Fruit fly (Drosophila melanogaster) whole organism, prepupa: ENCODE data around the gene CG2321.

Source experiments
- Blimp-1 ChIP-seq: fragments of 200-800 bp; sonication (Bioruptor generic); optimal IDR thresholded peaks from 3 replicates; lab custom pipeline; 2017; ENCODE audit warnings: missing biosample characterization, missing genetic modification characterization, mild to moderate bottlenecking, moderate library complexity, missing genetic modification reagents
- CG10631 ChIP-seq: fragments of 200-800 bp; sonication (Bioruptor generic); optimal IDR thresholded peaks from 2 replicates; lab custom pipeline; 2016; ENCODE audit warnings: missing biosample characterization, missing genetic modification characterization
- CG10669 ChIP-seq: fragments of 200-800 bp; sonication (Bioruptor generic); optimal IDR thresholded peaks from 3 replicates; lab custom pipeline; 2018; ENCODE audit warnings: missing biosample characterization, mild to moderate bottlenecking, missing genetic modification characterization, moderate library complexity
- CG11294 ChIP-seq: fragments of 200-800 bp; sonication (Bioruptor generic); IDR thresholded peaks from 2 replicates; pipeline ENCODE4 v1.3.6; 2022; ENCODE audit warnings: missing biosample characterization, missing genetic modification characterization
- CG11762 ChIP-seq: fragments of 200-800 bp; sonication (Bioruptor generic); optimal IDR thresholded peaks from 3 replicates; lab custom pipeline; 2016; ENCODE audit warnings: missing biosample characterization, missing genetic modification characterization; ENCODE audit not compliant: insufficient read depth
- CG11902 ChIP-seq: fragments of 200-800 bp; sonication (Bioruptor generic); optimal IDR thresholded peaks from 3 replicates; lab custom pipeline; 2016; ENCODE audit warnings: missing biosample characterization, missing genetic modification characterization
- CG1621 ChIP-seq: fragments of 200-800 bp; sonication (Bioruptor generic); optimal IDR thresholded peaks from 3 replicates; lab custom pipeline; 2018; ENCODE audit warnings: missing biosample characterization, mild to moderate bottlenecking, missing genetic modification characterization
- CG16779 ChIP-seq: fragments of 200-800 bp; sonication (Bioruptor generic); optimal IDR thresholded peaks from 3 replicates; lab custom pipeline; 2017; ENCODE audit warnings: missing biosample characterization, mild to moderate bottlenecking, missing genetic modification characterization
- CG3032 ChIP-seq: fragments of 200-800 bp; optimal IDR thresholded peaks from 2 replicates; lab custom pipeline; 2019; ENCODE audit warnings: missing biosample characterization, mild to moderate bottlenecking, missing genetic modification characterization, moderate library complexity
- CG31627 ChIP-seq: fragments of 200-800 bp; sonication (Bioruptor generic); optimal IDR thresholded peaks from 3 replicates; lab custom pipeline; 2016; ENCODE audit warnings: missing biosample characterization, missing genetic modification characterization
- CG32006 ChIP-seq: fragments of 200-800 bp; sonication (Bioruptor generic); optimal IDR thresholded peaks from 3 replicates; lab custom pipeline; 2017; ENCODE audit warnings: missing biosample characterization, mild to moderate bottlenecking, missing genetic modification characterization
- CG3919 ChIP-seq: fragments of 200-800 bp; sonication (Bioruptor generic); optimal IDR thresholded peaks from 3 replicates; lab custom pipeline; 2016; ENCODE audit warnings: missing biosample characterization, missing genetic modification characterization
- CG4318 ChIP-seq: fragments of 200-800 bp; sonication (Bioruptor generic); optimal IDR thresholded peaks from 3 replicates; lab custom pipeline; 2017; ENCODE audit warnings: missing biosample characterization, mild to moderate bottlenecking, missing genetic modification characterization
- CG6163 ChIP-seq: fragments of 200-800 bp; sonication (Bioruptor generic); IDR thresholded peaks from 3 replicates; pipeline ENCODE4 v1.3.6; 2022; ENCODE audit warnings: missing biosample characterization, missing genetic modification characterization
- CG6276 ChIP-seq: fragments of 200-800 bp; sonication (Bioruptor generic); optimal IDR thresholded peaks from 2 replicates; lab custom pipeline; 2017; ENCODE audit warnings: missing biosample characterization, mild to moderate bottlenecking, missing genetic modification characterization
- CG6808 ChIP-seq: fragments of 200-800 bp; sonication (Bioruptor generic); optimal IDR thresholded peaks from 3 replicates; lab custom pipeline; 2017; ENCODE audit warnings: missing biosample characterization, missing genetic modification characterization, mild to moderate bottlenecking, moderate library complexity, missing genetic modification reagents
- CG6854 ChIP-seq: fragments of 200-800 bp; sonication (Bioruptor generic); optimal IDR thresholded peaks from 2 replicates; lab custom pipeline; 2017; ENCODE audit warnings: missing biosample characterization, mild to moderate bottlenecking, missing genetic modification characterization
- CG8319 ChIP-seq: fragments of 200-800 bp; sonication (Bioruptor generic); optimal IDR thresholded peaks from 3 replicates; lab custom pipeline; 2016; ENCODE audit warnings: missing biosample characterization, missing genetic modification characterization
- CG8632 ChIP-seq: fragments of 200-800 bp; sonication (Bioruptor generic); optimal IDR thresholded peaks from 3 replicates; lab custom pipeline; 2016; ENCODE audit warnings: missing biosample characterization, missing genetic modification characterization
- Eip75B ChIP-seq: fragments of 200-800 bp; sonication (Bioruptor generic); optimal IDR thresholded peaks from 3 replicates; lab custom pipeline; 2016; ENCODE audit warnings: missing biosample characterization, missing genetic modification characterization
- Eip78C ChIP-seq: fragments of 200-800 bp; sonication (Bioruptor generic); peaks from one replicate; lab custom pipeline; 2016; ENCODE audit warnings: missing biosample characterization, missing genetic modification characterization
- Eip93F ChIP-seq: fragments of 200-800 bp; sonication (Bioruptor generic); optimal IDR thresholded peaks from 2 replicates; lab custom pipeline; 2016; ENCODE audit warnings: missing biosample characterization, mild to moderate bottlenecking, missing genetic modification characterization
- Ets21C ChIP-seq: fragments of 200-800 bp; sonication (Bioruptor generic); optimal IDR thresholded peaks from 3 replicates; lab custom pipeline; 2016; ENCODE audit warnings: missing biosample characterization, missing genetic modification characterization
- Ets96B ChIP-seq: fragments of 200-800 bp; optimal IDR thresholded peaks from 2 replicates; lab custom pipeline; 2019; ENCODE audit warnings: missing biosample characterization, mild to moderate bottlenecking, missing genetic modification characterization, moderate library complexity
- Gug ChIP-seq: fragments of 200-800 bp; sonication (Bioruptor generic); IDR thresholded peaks from 2 replicates; pipeline ENCODE4 v1.3.6; 2022; ENCODE audit warnings: missing biosample characterization, missing genetic modification characterization
- Hr4 ChIP-seq: fragments of 200-800 bp; sonication (Bioruptor generic); optimal IDR thresholded peaks from 3 replicates; lab custom pipeline; 2016; ENCODE audit warnings: missing biosample characterization, missing genetic modification characterization
- Lpt ChIP-seq: fragments of 200-800 bp; sonication (Bioruptor generic); optimal IDR thresholded peaks from 3 replicates; lab custom pipeline; 2016; ENCODE audit warnings: missing biosample characterization, missing genetic modification characterization
- Met ChIP-seq: fragments of 200-800 bp; sonication (Bioruptor generic); optimal IDR thresholded peaks from 3 replicates; lab custom pipeline; 2016; ENCODE audit warnings: missing biosample characterization, missing genetic modification characterization
- Smox ChIP-seq: fragments of 200-800 bp; sonication (Bioruptor generic); optimal IDR thresholded peaks from 3 replicates; lab custom pipeline; 2016; ENCODE audit warnings: missing biosample characterization, missing genetic modification characterization
- Sox102F ChIP-seq: fragments of 200-800 bp; sonication (Bioruptor generic); optimal IDR thresholded peaks from 2 replicates; lab custom pipeline; 2016; ENCODE audit warnings: missing biosample characterization, mild to moderate bottlenecking, missing genetic modification characterization
- Sox14 ChIP-seq: fragments of 200-800 bp; sonication (Bioruptor generic); optimal IDR thresholded peaks from 3 replicates; lab custom pipeline; 2016; ENCODE audit warnings: missing biosample characterization, missing genetic modification characterization
- Sox15 ChIP-seq: fragments of 200-800 bp; sonication (Bioruptor generic); optimal IDR thresholded peaks from 3 replicates; lab custom pipeline; 2016; ENCODE audit warnings: missing biosample characterization, missing genetic modification characterization
- achi ChIP-seq: fragments of 200-800 bp; sonication (Bioruptor generic); optimal IDR thresholded peaks from 3 replicates; lab custom pipeline; 2016; ENCODE audit warnings: missing biosample characterization, missing genetic modification characterization
- acj6 ChIP-seq: fragments of 200-800 bp; sonication (Bioruptor generic); optimal IDR thresholded peaks from 3 replicates; lab custom pipeline; 2016; ENCODE audit warnings: missing biosample characterization, missing genetic modification characterization
- dsx ChIP-seq: fragments of 200-800 bp; optimal IDR thresholded peaks from 3 replicates; lab custom pipeline; 2019; ENCODE audit warnings: missing biosample characterization, mild to moderate bottlenecking, missing genetic modification characterization, moderate library complexity; ENCODE audit not compliant: poor library complexity, severe bottlenecking
- eg ChIP-seq: fragments of 200-800 bp; sonication (Bioruptor generic); IDR thresholded peaks from 3 replicates; pipeline ENCODE4 v1.3.6; 2022; ENCODE audit warnings: missing biosample characterization, missing genetic modification characterization
- esn ChIP-seq: fragments of 200-800 bp; sonication (Bioruptor generic); optimal IDR thresholded peaks from 2 replicates; lab custom pipeline; 2016; ENCODE audit warnings: missing biosample characterization, mild to moderate bottlenecking, missing genetic modification characterization, moderate library complexity
- fkh ChIP-seq: fragments of 200-800 bp; sonication (Bioruptor generic); optimal IDR thresholded peaks from 3 replicates; lab custom pipeline; 2017; ENCODE audit warnings: missing biosample characterization, mild to moderate bottlenecking, missing genetic modification characterization, moderate library complexity
- pdm3 ChIP-seq: fragments of 200-800 bp; sonication (Bioruptor generic); optimal IDR thresholded peaks from 3 replicates; lab custom pipeline; 2016; ENCODE audit warnings: missing biosample characterization, missing genetic modification characterization
- svp ChIP-seq: fragments of 200-800 bp; sonication (Bioruptor generic); peaks from one replicate; lab custom pipeline; 2016; ENCODE audit warnings: missing biosample characterization, missing genetic modification characterization

CG2321 gene

DNA sequence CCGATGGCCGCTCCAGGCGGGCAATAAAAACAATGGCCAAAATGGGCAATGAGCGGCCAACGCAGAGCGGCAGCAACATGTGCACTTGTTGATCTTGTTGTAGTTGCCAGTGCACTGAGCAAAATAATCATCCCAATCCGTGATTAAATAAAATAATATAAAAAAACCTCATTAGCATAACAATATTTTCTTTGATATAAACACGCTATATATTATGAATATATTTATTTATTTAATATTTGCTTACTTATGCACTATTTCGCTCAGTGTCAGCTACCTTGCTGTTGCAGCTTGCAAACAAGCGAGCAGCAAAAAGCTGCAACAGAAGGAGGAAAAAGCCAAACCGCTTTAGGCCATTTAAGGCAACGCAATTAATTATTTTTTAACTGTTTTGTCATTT is 30.3 kb upstream of the CG2321 start (continued):
- TF ChIP-seq Ets96B (tag; lab: Kevin White, UChicago): peak; percentile 79
- peak; percentile 43; the same call in 1 of the 2 replicates for TF ChIP-seq Gug (GFP tag; lab: Robert Waterston, UW)
- TF ChIP-seq CG8319 (GFP tag; lab: Kevin White, UChicago): peak; percentile 46
- TF ChIP-seq CG6854 (GFP tag; lab: Kevin White, UChicago): peak; percentile 39
- TF ChIP-seq CG31627 (GFP tag; lab: Kevin White, UChicago): peak; percentile 25
- TF ChIP-seq CG11762: peak; percentile 51
- peak; percentile 34 for TF ChIP-seq CG4318 (GFP tag; lab: Kevin White, UChicago)
- peak; percentile 21 for TF ChIP-seq Eip93F (GFP tag; lab: Kevin White, UChicago)
- TF ChIP-seq CG11902 (GFP tag; lab: Kevin White, UChicago): peak; percentile 67
- TF ChIP-seq Eip78C (GFP tag; lab: Kevin White, UChicago): peak; percentile 93
- peak; percentile 29 for TF ChIP-seq Blimp-1 (GFP tag; lab: Kevin White, UChicago)
- peak; percentile 41 for TF ChIP-seq Hr4 (GFP tag; lab: Kevin White, UChicago)
- TF ChIP-seq pdm3 (GFP tag; lab: Kevin White, UChicago): peak; percentile 45
- peak; percentile 51 for TF ChIP-seq Smox (GFP tag; lab: Kevin White, UChicago)
- peak; percentile 69 for TF ChIP-seq CG10631
- peak; percentile 78 for TF ChIP-seq achi (GFP tag; lab: Kevin White, UChicago)
- TF ChIP-seq CG3919 (GFP tag; lab: Kevin White, UChicago): peak; percentile 82
- TF ChIP-seq fkh (GFP tag; lab: Kevin White, UChicago): no peak
- peak; percentile 4 for TF ChIP-seq Ets21C
- TF ChIP-seq CG3032: peak; percentile 80
- TF ChIP-seq Lpt (GFP tag; lab: Kevin White, UChicago): peak; percentile 60
- peak; percentile 70 for TF ChIP-seq CG32006 (GFP tag; lab: Kevin White, UChicago)
- TF ChIP-seq esn (GFP tag; lab: Kevin White, UChicago): peak; percentile 69
- TF ChIP-seq Met (GFP tag; lab: Kevin White, UChicago): peak; percentile 59
- TF ChIP-seq acj6 (GFP tag; lab: Kevin White, UChicago): peak; percentile 72
- TF ChIP-seq Sox14: peak; percentile 3
- TF ChIP-seq CG6163: peak; percentile 87
- TF ChIP-seq eg (GFP tag; lab: Robert Waterston, UW): peak; percentile 79
- peak; percentile 77 for TF ChIP-seq CG10669 (GFP tag; lab: Kevin White, UChicago)
- peak; percentile 40 for TF ChIP-seq Eip75B (GFP tag; lab: Kevin White, UChicago)
- peak; percentile 55 for TF ChIP-seq CG6276 (GFP tag; lab: Kevin White, UChicago)

DNA sequence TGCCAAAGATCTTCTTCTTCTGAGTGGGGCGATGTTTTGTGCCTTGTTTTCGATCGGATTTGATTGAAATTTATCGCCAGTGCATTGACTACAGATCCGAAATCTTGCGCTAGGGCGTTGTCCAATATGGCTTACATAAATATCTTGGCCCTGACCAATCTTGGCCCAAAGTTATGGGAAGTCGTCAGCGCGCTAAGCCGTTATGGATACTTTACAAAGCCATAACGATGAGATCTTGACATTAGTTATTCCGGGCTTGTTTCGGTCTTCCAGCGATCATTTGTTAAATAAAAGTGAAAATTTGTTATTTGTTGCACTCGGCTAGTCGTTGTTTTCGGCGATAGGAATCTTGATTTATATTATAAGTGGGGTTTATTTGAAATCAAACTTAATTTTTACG is 29.4 kb upstream of the CG2321 start:
- TF ChIP-seq Sox15 (no peak), CG16779 (no peak), CG6808 (GFP tag; lab: Kevin White, UChicago) (no peak)
- TF ChIP-seq, all 60 proteins: peak for 0

DNA sequence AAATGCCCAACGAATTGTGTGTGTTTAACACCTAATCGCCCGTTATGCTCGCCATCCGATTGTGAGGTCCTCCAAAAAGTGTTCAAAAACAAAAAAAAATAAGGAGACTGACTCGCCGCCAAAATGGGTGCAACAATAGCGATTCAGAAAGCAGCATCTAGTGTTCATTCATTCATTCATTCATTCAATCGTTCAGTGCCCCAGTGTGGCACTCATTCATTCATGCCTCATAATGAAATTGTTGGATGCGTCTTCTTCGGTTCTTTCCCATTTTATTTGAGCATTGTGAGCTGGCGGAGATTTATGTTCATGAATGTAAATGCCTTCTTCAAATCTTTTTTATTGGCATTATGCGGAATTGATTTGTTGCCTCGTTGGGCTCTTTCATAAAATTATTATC is 28.9 kb upstream of the CG2321 start:
- TF ChIP-seq CG6163 (no peak), Hr4 (GFP tag; lab: Kevin White, UChicago) (no peak), CG11294 (no peak), Sox15 (no peak), CG31627 (GFP tag; lab: Kevin White, UChicago) (no peak), CG10669 (GFP tag; lab: Kevin White, UChicago) (no peak), CG3032 (no peak), pdm3 (GFP tag; lab: Kevin White, UChicago) (no peak), CG1621 (tag; lab: Kevin White, UChicago) (no peak), Ets21C (no peak), Ets96B (tag; lab: Kevin White, UChicago) (no peak), dsx (GFP tag; lab: Kevin White, UChicago) (no peak), CG8632 (GFP tag; lab: Kevin White, UChicago) (no peak), Eip78C (GFP tag; lab: Kevin White, UChicago) (no peak), Sox102F (GFP tag; lab: Kevin White, UChicago) (no peak), fkh (GFP tag; lab: Kevin White, UChicago) (no peak), svp (GFP tag; lab: Kevin White, UChicago) (no peak)
